Worm (Caenorhabditis elegans) whole organism, young adult: ENCODE results near the gene nhr-198.

Experiments
- B0019.2 ChIP-seq: fragments of 200-800 bp; sonication (Bioruptor generic); conservative IDR thresholded peaks from 2 replicates; pipeline ENCODE4 v1.3.6; 2022; ENCODE audit warnings: missing genetic modification reagents, missing genetic modification characterization, missing compliant biosample characterization
- B0035.1 ChIP-seq: sonication (generic microtip); optimal IDR thresholded peaks from 2 replicates; lab custom pipeline; 2016; ENCODE audit warnings: missing genetic modification characterization, mild to moderate bottlenecking, missing compliant biosample characterization, missing genotype, missing genetic modification reagents
- B0336.3 ChIP-seq: fragments of 200-800 bp; sonication (Bioruptor generic); IDR thresholded peaks from 2 replicates; pipeline ENCODE4 v1.3.6; 2022; ENCODE audit warnings: missing genetic modification characterization, missing compliant biosample characterization
- F39B2.1 ChIP-seq: fragments of 200-800 bp; sonication (Bioruptor generic); IDR thresholded peaks from 2 replicates; pipeline ENCODE4 v1.3.6; 2022; ENCODE audit warnings: missing genetic modification reagents, missing genetic modification characterization, missing compliant biosample characterization
- K11D2.4 ChIP-seq: fragments of 200-800 bp; sonication (Bioruptor generic); IDR thresholded peaks from 2 replicates; pipeline ENCODE4 v1.3.6; 2022; ENCODE audit warnings: missing genetic modification reagents, missing genetic modification characterization, missing compliant biosample characterization
- Y53F4B.3 ChIP-seq: fragments of 200-800 bp; sonication (Bioruptor generic); IDR thresholded peaks from 2 replicates; pipeline ENCODE4 v1.3.6; 2022; ENCODE audit warnings: missing genetic modification reagents, missing genetic modification characterization, missing compliant biosample characterization
- Y53G8AR.9 ChIP-seq: fragments of 200-800 bp; sonication (Bioruptor generic); conservative IDR thresholded peaks from 2 replicates; pipeline ENCODE4 v1.3.6; 2022; ENCODE audit warnings: missing genetic modification reagents, missing genetic modification characterization, missing compliant biosample characterization
- Y95B8A.8 ChIP-seq: fragments of 200-800 bp; sonication (Bioruptor generic); IDR thresholded peaks from 2 replicates; pipeline ENCODE4 v1.3.6; 2022; ENCODE audit warnings: missing genetic modification reagents, missing genetic modification characterization, missing compliant biosample characterization
- ama-1 ChIP-seq, 3 experiments: fragments of 150-350 bp in 1 of 3; sonication (generic microtip) in 2 of 3; optimal IDR thresholded peaks; 2 replicates each; lab custom pipeline; 2014 to 2018; ENCODE audit warnings: missing biosample characterization in 2 of 3, missing genetic modification characterization in 2 of 3, missing genetic modification reagents in 2 of 3
- aptf-3 ChIP-seq: fragments of 200-800 bp; sonication (Bioruptor generic); IDR thresholded peaks from 2 replicates; pipeline ENCODE4 v1.3.6; 2022; ENCODE audit warnings: missing genetic modification characterization, missing compliant biosample characterization
- atf-7 ChIP-seq: sonication (generic microtip); optimal IDR thresholded peaks from 2 replicates; lab custom pipeline; 2017; ENCODE audit warnings: mild to moderate bottlenecking, missing genetic modification characterization, missing compliant biosample characterization
- athp-1 ChIP-seq: sonication (generic microtip); optimal IDR thresholded peaks from 2 replicates; lab custom pipeline; 2017; ENCODE audit warnings: mild to moderate bottlenecking, missing genetic modification characterization, missing compliant biosample characterization
- attf-3 ChIP-seq: fragments of 200-800 bp; sonication (Bioruptor generic); conservative IDR thresholded peaks from 2 replicates; pipeline ENCODE4 v1.3.6; 2022; ENCODE audit warnings: missing genetic modification reagents, missing genetic modification characterization, missing compliant biosample characterization
- attf-6 ChIP-seq: fragments of 200-800 bp; sonication (Bioruptor generic); IDR thresholded peaks from 2 replicates; pipeline ENCODE4 v1.3.6; 2022; ENCODE audit warnings: missing genetic modification reagents, missing genetic modification characterization, missing compliant biosample characterization
- bed-2 ChIP-seq: fragments of 200-800 bp; sonication (Bioruptor generic); IDR thresholded peaks from 2 replicates; pipeline ENCODE4 v1.3.6; 2022; ENCODE audit warnings: missing genetic modification reagents, missing genetic modification characterization, missing compliant biosample characterization
- ceh-100 ChIP-seq: fragments of 200-800 bp; sonication (Bioruptor generic); IDR thresholded peaks from 2 replicates; pipeline ENCODE4 v1.3.6; 2022; ENCODE audit warnings: missing genetic modification reagents, missing genetic modification characterization, missing compliant biosample characterization
- ceh-27 ChIP-seq: fragments of 200-800 bp; sonication (Bioruptor generic); optimal IDR thresholded peaks from 2 replicates; lab custom pipeline; 2018; ENCODE audit warnings: mild to moderate bottlenecking, missing genetic modification characterization, moderate library complexity, missing compliant biosample characterization
- ceh-40 ChIP-seq: fragments of 200-800 bp; sonication (Bioruptor generic); IDR thresholded peaks from 2 replicates; pipeline ENCODE4 v1.3.6; 2022; ENCODE audit warnings: missing genetic modification characterization, missing compliant biosample characterization
- ceh-58 ChIP-seq: fragments of 200-800 bp; sonication (Bioruptor generic); IDR thresholded peaks from 2 replicates; pipeline ENCODE4 v1.3.6; 2022; ENCODE audit warnings: missing genetic modification characterization, missing compliant biosample characterization
- dpl-1 ChIP-seq: fragments of 150-350 bp; optimal IDR thresholded peaks from 2 replicates; lab custom pipeline; 2014; ENCODE audit warnings: missing biosample characterization, missing genetic modification reagents, missing genetic modification characterization
- ekl-4 ChIP-seq: fragments of 200-800 bp; sonication (Bioruptor generic); IDR thresholded peaks from 2 replicates; pipeline ENCODE4 v1.3.6; 2022; ENCODE audit warnings: missing genetic modification reagents, missing genetic modification characterization, missing compliant biosample characterization
- ets-4 ChIP-seq: fragments of 200-800 bp; sonication (Bioruptor generic); optimal IDR thresholded peaks from 2 replicates; lab custom pipeline; 2018; ENCODE audit warnings: mild to moderate bottlenecking, missing genetic modification characterization, missing compliant biosample characterization
- gei-17 ChIP-seq: fragments of 200-800 bp; sonication (Bioruptor generic); optimal IDR thresholded peaks from 2 replicates; lab custom pipeline; 2018; ENCODE audit warnings: mild to moderate bottlenecking, missing genetic modification characterization, missing compliant biosample characterization
- hmg-1.2 ChIP-seq: fragments of 200-800 bp; sonication (Bioruptor generic); IDR thresholded peaks from 2 replicates; pipeline ENCODE4 v1.3.6; 2022; ENCODE audit warnings: missing genetic modification reagents, missing genetic modification characterization, missing compliant biosample characterization
- lag-1 ChIP-seq: fragments of 200-800 bp; sonication (Bioruptor generic); IDR thresholded peaks from 2 replicates; pipeline ENCODE4 v1.3.6; 2022; ENCODE audit warnings: missing genetic modification reagents, missing genetic modification characterization, missing compliant biosample characterization
- madf-10 ChIP-seq: sonication (generic microtip); optimal IDR thresholded peaks from 2 replicates; lab custom pipeline; 2016; ENCODE audit warnings: mild to moderate bottlenecking, missing genetic modification characterization, missing compliant biosample characterization
- madf-6 ChIP-seq: fragments of 200-800 bp; sonication (Bioruptor generic); IDR thresholded peaks from 2 replicates; pipeline ENCODE4 v1.3.6; 2022; ENCODE audit warnings: missing genetic modification reagents, missing genetic modification characterization, missing compliant biosample characterization
- mel-28 ChIP-seq: sonication (generic microtip); optimal IDR thresholded peaks from 2 replicates; lab custom pipeline; 2016; ENCODE audit warnings: borderline replicate concordance, mild to moderate bottlenecking, missing genetic modification characterization, missing compliant biosample characterization
- mes-4 ChIP-seq: sonication (generic microtip); optimal IDR thresholded peaks from 2 replicates; lab custom pipeline; 2016; ENCODE audit warnings: missing genotype, missing genetic modification characterization, missing compliant biosample characterization
- nfya-1 ChIP-seq: sonication (generic microtip); optimal IDR thresholded peaks from 2 replicates; lab custom pipeline; 2017; ENCODE audit warnings: antibody characterized with exemption, missing compliant biosample characterization, missing genetic modification characterization, borderline replicate concordance; ENCODE audit not compliant: insufficient read depth
- nfya-2 ChIP-seq: fragments of 200-800 bp; sonication (Bioruptor generic); IDR thresholded peaks from 2 replicates; pipeline ENCODE4 v1.3.6; 2022; ENCODE audit warnings: missing genetic modification reagents, missing genetic modification characterization, missing compliant biosample characterization
- nhr-179 ChIP-seq: sonication (generic microtip); optimal IDR thresholded peaks from 2 replicates; lab custom pipeline; 2016; ENCODE audit warnings: mild to moderate bottlenecking, missing genetic modification characterization, missing compliant biosample characterization
- nhr-27 ChIP-seq: fragments of 200-800 bp; sonication (Bioruptor generic); optimal IDR thresholded peaks from 2 replicates; lab custom pipeline; 2018; ENCODE audit warnings: mild to moderate bottlenecking, missing genetic modification characterization, moderate library complexity, missing compliant biosample characterization
- pha-4 ChIP-seq: fragments of 150-350 bp; sonication (generic microtip); optimal IDR thresholded peaks from 2 replicates; lab custom pipeline; 2014; ENCODE audit warnings: missing biosample characterization, missing genetic modification reagents, missing genetic modification characterization
- rcor-1 ChIP-seq: fragments of 200-800 bp; sonication (Bioruptor generic); IDR thresholded peaks from 2 replicates; pipeline ENCODE4 v1.3.6; 2022; ENCODE audit warnings: missing genetic modification reagents, missing genetic modification characterization, missing compliant biosample characterization
- rpc-1 ChIP-seq, 2 experiments: fragments of 150-350 bp in 1 of 2; sonication (generic microtip) in 1 of 2; optimal IDR thresholded peaks; 2 replicates each; lab custom pipeline; 2014 to 2018; ENCODE audit warnings: missing biosample characterization in 1 of 2, missing genetic modification characterization in 1 of 2, missing genetic modification reagents in 1 of 2, missing genotype in 1 of 2
- sea-2 ChIP-seq: fragments of 200-800 bp; sonication (Bioruptor generic); IDR thresholded peaks from 2 replicates; pipeline ENCODE4 v1.3.6; 2022; ENCODE audit warnings: missing genetic modification characterization, missing compliant biosample characterization
- snpc-3.4 ChIP-seq: sonication (generic microtip); optimal IDR thresholded peaks from 2 replicates; lab custom pipeline; 2017; ENCODE audit warnings: missing genetic modification characterization, mild to moderate bottlenecking, missing compliant biosample characterization, antibody characterized with exemption, moderate library complexity, missing genotype, missing genetic modification reagents
- snpc-4 ChIP-seq, 5 experiments: fragments of 150-350 bp in 1 of 5; sonication (generic microtip) in 4 of 5; optimal IDR thresholded peaks; 2 replicates each; lab custom pipeline; 2014 to 2018; ENCODE audit warnings: missing genetic modification characterization in 5 of 5, missing biosample characterization in 3 of 5, antibody characterized with exemption in 2 of 5, mild to moderate bottlenecking in 2 of 5, missing compliant biosample characterization in 2 of 5, missing genotype in 2 of 5, moderate library complexity in 2 of 5, missing genetic modification reagents in 1 of 5
- sptf-2 ChIP-seq: fragments of 200-800 bp; sonication (Bioruptor generic); optimal IDR thresholded peaks from 2 replicates; lab custom pipeline; 2018; ENCODE audit warnings: mild to moderate bottlenecking, missing genetic modification characterization, missing compliant biosample characterization
- tbp1 ChIP-seq: fragments of 200-800 bp; sonication (Bioruptor generic); optimal IDR thresholded peaks from 2 replicates; lab custom pipeline; 2018; ENCODE audit warnings: mild to moderate bottlenecking, missing genetic modification characterization, missing compliant biosample characterization
- unc-62 ChIP-seq: fragments of 150-350 bp; optimal IDR thresholded peaks from 2 replicates; lab custom pipeline; 2014; ENCODE audit warnings: missing biosample characterization, missing genetic modification reagents, missing genetic modification characterization
- zfh-2 ChIP-seq: fragments of 200-800 bp; sonication (Bioruptor generic); conservative IDR thresholded peaks from 2 replicates; pipeline ENCODE4 v1.3.6; 2022; ENCODE audit warnings: missing genetic modification reagents, missing genetic modification characterization, missing compliant biosample characterization
- zim-3 ChIP-seq: sonication (generic microtip); optimal IDR thresholded peaks from 2 replicates; lab custom pipeline; 2017; ENCODE audit warnings: mild to moderate bottlenecking, missing genetic modification characterization, moderate library complexity, missing compliant biosample characterization
- ztf-25 ChIP-seq: fragments of 200-800 bp; sonication (Bioruptor generic); IDR thresholded peaks from 2 replicates; pipeline ENCODE4 v1.3.6; 2022; ENCODE audit warnings: missing genetic modification reagents, missing genetic modification characterization, missing compliant biosample characterization
- ztf-28 ChIP-seq: fragments of 200-800 bp; sonication (Bioruptor generic); IDR thresholded peaks from 2 replicates; pipeline ENCODE4 v1.3.6; 2022; ENCODE audit warnings: missing genetic modification reagents, missing genetic modification characterization, missing compliant biosample characterization
- ztf-6 ChIP-seq: fragments of 200-800 bp; sonication (Bioruptor generic); IDR thresholded peaks from 2 replicates; pipeline ENCODE4 v1.3.6; 2022; ENCODE audit warnings: missing genetic modification reagents, missing genetic modification characterization, missing compliant biosample characterization

nhr-198 gene

DNA sequence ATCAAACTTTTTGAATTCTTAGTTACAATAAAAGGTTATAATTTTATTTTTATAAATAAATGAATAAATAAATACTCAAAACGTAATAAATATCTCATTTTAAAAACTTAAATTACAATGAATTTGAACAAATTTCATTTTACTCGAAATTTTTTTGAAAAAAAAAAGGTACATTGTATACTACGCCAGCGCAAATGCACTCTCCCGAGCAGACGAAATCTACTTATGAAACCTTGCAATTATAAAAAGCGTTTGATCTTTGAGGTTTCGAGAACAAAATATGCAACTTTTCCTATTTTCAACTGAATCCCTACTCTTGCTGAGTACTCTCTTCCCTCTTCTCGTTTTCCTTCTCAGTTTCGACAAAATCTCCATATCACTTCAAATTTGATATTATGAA lies 6.1 kb upstream of the nhr-198 start, which contains the start of gene nhr-197:
TSS of gene nhr-197 (plus strand) at position 301 of the 400 bp plus-strand sequence.
- no peak for TF ChIP-seq snpc-3.4 (tag; lab: Kevin White, UChicago)
- no peak for TF ChIP-seq B0019.2 (GFP tag; lab: Robert Waterston, UW)
- TF ChIP-seq ama-1 (optimal IDR thresholded peaks at IDR 0.05; lab: Kevin White, UChicago) = no peak
- no peak for TF ChIP-seq ama-1 (GFP tag; optimal IDR thresholded peaks at IDR 0.05; lab: Kevin White, UChicago)
- no peak for TF ChIP-seq ceh-58
- no peak for TF ChIP-seq Y95B8A.8 (GFP tag; lab: Robert Waterston, UW)
- TF ChIP-seq pha-4 (tag; lab: Kevin White, UChicago) = no peak
- no peak for TF ChIP-seq attf-3 (GFP tag; lab: Robert Waterston, UW)
- no peak for TF ChIP-seq athp-1 (tag; lab: Kevin White, UChicago)
- TF ChIP-seq F39B2.1 = no peak
- TF ChIP-seq ztf-28 = no peak
- no peak for TF ChIP-seq ztf-6 (GFP tag; lab: Robert Waterston, UW)
- no peak for TF ChIP-seq B0336.3 (GFP tag; lab: Robert Waterston, UW)
- no peak for TF ChIP-seq rcor-1 (GFP tag; lab: Robert Waterston, UW)
- TF ChIP-seq tbp1 = no peak
- TF ChIP-seq ceh-27 (GFP tag; lab: Kevin White, UChicago) = no peak
- no peak for TF ChIP-seq sptf-2
- no peak for TF ChIP-seq Y53G8AR.9 (GFP tag; lab: Robert Waterston, UW)
- TF ChIP-seq ekl-4 (GFP tag; lab: Robert Waterston, UW) = no peak
- no peak for TF ChIP-seq ets-4 (GFP tag; lab: Kevin White, UChicago)

DNA sequence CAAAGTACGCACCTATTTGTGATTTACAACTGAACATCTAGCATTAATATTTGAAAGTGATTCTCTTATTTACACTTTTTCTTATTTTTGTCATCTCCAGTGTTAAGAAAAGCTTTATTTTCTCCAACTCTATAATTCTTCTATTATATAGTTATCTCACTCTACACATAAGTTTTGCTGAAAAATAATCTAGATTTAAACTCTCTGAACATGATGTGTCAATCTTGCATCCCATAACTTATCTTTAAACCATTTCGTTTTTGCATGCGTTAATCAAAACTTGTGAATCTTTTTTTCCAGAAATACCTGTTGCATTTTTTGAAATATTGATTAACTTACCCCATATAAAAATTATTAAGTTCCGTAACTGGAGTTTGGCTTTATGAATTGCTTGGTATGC lies 3.8 kb upstream of the nhr-198 start, which contains the start of gene nhr-268:
TSS of gene nhr-268 (plus strand) at position 301 of the 400 bp plus-strand sequence.
- TF ChIP-seq hmg-1.2 (GFP tag; lab: Robert Waterston, UW) (no peak), nhr-27 (tag; lab: Kevin White, UChicago) (no peak), nhr-179 (tag; lab: Kevin White, UChicago) (no peak), pha-4 (tag; lab: Kevin White, UChicago) (no peak), ceh-40 (GFP tag; lab: Robert Waterston, UW) (no peak), atf-7 (tag; lab: Kevin White, UChicago) (no peak), ztf-25 (GFP tag; lab: Robert Waterston, UW) (no peak), snpc-4 (GFP tag; optimal IDR thresholded peaks at IDR 0.05; lab: Kevin White, UChicago) (no peak), snpc-4 (tag; optimal IDR thresholded peaks at IDR 0.05; lab: Kevin White, UChicago) (no peak), Y53F4B.3 (no peak), sea-2 (GFP tag; lab: Robert Waterston, UW) (no peak), madf-10 (no peak), zim-3 (tag; lab: Kevin White, UChicago) (no peak), ceh-100 (GFP tag; lab: Robert Waterston, UW) (no peak)

DNA sequence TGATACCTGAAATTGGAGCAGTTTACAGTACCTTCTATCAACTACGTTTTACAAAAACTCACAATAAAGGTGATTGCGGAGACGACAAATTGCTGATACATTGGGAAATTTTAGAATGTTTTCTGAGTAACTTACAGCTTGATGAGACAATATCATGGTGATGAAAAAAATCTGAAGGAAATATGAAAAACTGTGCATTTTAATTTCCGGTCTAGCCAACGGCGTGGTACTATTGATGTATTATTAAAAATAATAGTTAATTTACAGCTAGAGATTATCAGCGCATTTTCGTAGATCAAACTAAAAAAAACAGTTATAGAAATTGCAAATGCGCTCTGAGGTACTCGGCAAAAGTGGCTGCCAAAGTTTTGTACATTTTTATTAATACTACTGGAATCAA lies 4.3 kb downstream of the nhr-198 start, which contains the start of gene srx-29:
TSS of gene srx-29 (minus strand) at position 101 of the 400 bp plus-strand sequence.
- TF ChIP-seq gei-17 (GFP tag; lab: Kevin White, UChicago) (no peak), ceh-40 (GFP tag; lab: Robert Waterston, UW) (no peak), lag-1 (GFP tag; lab: Robert Waterston, UW) (no peak), zfh-2 (no peak), nfya-2 (GFP tag; lab: Robert Waterston, UW) (no peak), unc-62 (GFP tag; lab: Kevin White, UChicago) (no peak), nfya-1 (tag; lab: Kevin White, UChicago) (no peak), B0035.1 (tag; lab: Kevin White, UChicago) (no peak), mes-4 (tag; lab: Kevin White, UChicago) (no peak), aptf-3 (GFP tag; lab: Robert Waterston, UW) (no peak), K11D2.4 (GFP tag; lab: Robert Waterston, UW) (no peak), bed-2 (GFP tag; lab: Robert Waterston, UW) (no peak), rpc-1 (optimal IDR thresholded peaks at IDR 0.05; lab: Kevin White, UChicago) (no peak), rpc-1 (tag; optimal IDR thresholded peaks at IDR 0.05; lab: Kevin White, UChicago) (no peak), attf-6 (no peak), tbp1 (no peak), mel-28 (no peak), madf-6 (GFP tag; lab: Robert Waterston, UW) (no peak), dpl-1 (GFP tag; lab: Kevin White, UChicago) (no peak)
